Worm (Caenorhabditis elegans) whole organism, L1 larva: ENCODE data around the gene F20B6.6.

Experiments used
- C04F5.9 ChIP-seq: sonication (generic microtip); optimal IDR thresholded peaks from 2 replicates; lab custom pipeline; 2016; ENCODE audit warnings: missing genetic modification characterization, missing compliant biosample characterization
- lir-3 ChIP-seq: sonication (generic microtip); optimal IDR thresholded peaks from 2 replicates; lab custom pipeline; 2016; ENCODE audit warnings: mild to moderate bottlenecking, missing genetic modification characterization, moderate library complexity, missing compliant biosample characterization; ENCODE audit not compliant: poor library complexity
- nhr-28 ChIP-seq: fragments of 150-350 bp; optimal IDR thresholded peaks from 2 replicates; lab custom pipeline; 2014; ENCODE audit warnings: missing biosample characterization, missing genetic modification characterization
- nhr-76 ChIP-seq: sonication (generic microtip); optimal IDR thresholded peaks from 2 replicates; lab custom pipeline; 2017; ENCODE audit warnings: missing biosample characterization, missing genetic modification characterization

- TF ChIP-seq nhr-76 (tag; lab: Kevin White, UChicago) (no peak), nhr-28 (tag; lab: Kevin White, UChicago) (no peak), lir-3 (tag; lab: Kevin White, UChicago) (no peak), C04F5.9 (tag; lab: Kevin White, UChicago) (no peak)
Observed at ce11 chrX:4192235-4192634, 9.8 kb downstream of the F20B6.6 start.
